Worm (Caenorhabditis elegans) whole organism, L2 larva: ENCODE measurements around the gene Y32B12C.1.

Experiments
- F13H6.1 ChIP-seq: sonication (generic microtip); optimal IDR thresholded peaks from 2 replicates; lab custom pipeline; 2016; ENCODE audit warnings: missing genetic modification characterization, missing compliant biosample characterization
- R02D3.7 ChIP-seq: fragments of 150-350 bp; optimal IDR thresholded peaks from 2 replicates; lab custom pipeline; 2014; ENCODE audit warnings: missing biosample characterization, missing genetic modification characterization
- Y55F3AM.14 ChIP-seq: fragments of 200-800 bp; sonication (Bioruptor generic); optimal IDR thresholded peaks from 2 replicates; lab custom pipeline; 2018; ENCODE audit warnings: mild to moderate bottlenecking, missing genetic modification characterization, missing compliant biosample characterization
- ZK546.5 ChIP-seq: sonication (generic microtip); optimal IDR thresholded peaks from 2 replicates; lab custom pipeline; 2017; ENCODE audit warnings: missing biosample characterization, missing genetic modification characterization
- alr-1 ChIP-seq: fragments of 150-350 bp; optimal IDR thresholded peaks from 2 replicates; lab custom pipeline; 2014; ENCODE audit warnings: missing biosample characterization, missing genetic modification characterization
- aly-2 ChIP-seq: fragments of 150-350 bp; optimal IDR thresholded peaks from 2 replicates; lab custom pipeline; 2014; ENCODE audit warnings: missing biosample characterization, missing genetic modification characterization
- ama-1 ChIP-seq: fragments of 150-350 bp; optimal IDR thresholded peaks from 2 replicates; lab custom pipeline; 2018; ENCODE audit warnings: inconsistent platforms
- blmp-1 ChIP-seq: sonication (generic microtip); optimal IDR thresholded peaks from 2 replicates; lab custom pipeline; 2017; ENCODE audit warnings: missing genetic modification characterization, mild to moderate bottlenecking, missing compliant biosample characterization, antibody characterized with exemption, moderate library complexity; ENCODE audit not compliant: insufficient read depth
- ceh-16 ChIP-seq: fragments of 150-350 bp; optimal IDR thresholded peaks from 2 replicates; lab custom pipeline; 2014; ENCODE audit warnings: missing biosample characterization, missing genetic modification characterization
- ceh-82 ChIP-seq: fragments of 150-350 bp; optimal IDR thresholded peaks from 2 replicates; lab custom pipeline; 2014; ENCODE audit warnings: missing biosample characterization, missing genetic modification characterization
- crh-2 ChIP-seq: sonication (generic microtip); optimal IDR thresholded peaks from 2 replicates; lab custom pipeline; 2017; ENCODE audit warnings: missing biosample characterization, missing genetic modification characterization
- dmd-4 ChIP-seq: sonication (generic microtip); optimal IDR thresholded peaks from 2 replicates; lab custom pipeline; 2017; ENCODE audit warnings: missing biosample characterization, missing genetic modification characterization
- egl-27 ChIP-seq: sonication (generic microtip); optimal IDR thresholded peaks from 3 replicates; lab custom pipeline; 2017; ENCODE audit warnings: missing biosample characterization, missing genetic modification reagents, missing genetic modification characterization
- elt-1 ChIP-seq: fragments of 150-350 bp; optimal IDR thresholded peaks from 2 replicates; lab custom pipeline; 2014; ENCODE audit warnings: missing biosample characterization, missing genetic modification characterization
- fos-1 ChIP-seq: fragments of 150-350 bp; optimal IDR thresholded peaks from 2 replicates; lab custom pipeline; 2014; ENCODE audit warnings: missing biosample characterization, missing genetic modification characterization
- gmeb-1 ChIP-seq: fragments of 150-350 bp; optimal IDR thresholded peaks from 2 replicates; lab custom pipeline; 2014; ENCODE audit warnings: missing biosample characterization, missing genetic modification characterization
- lin-11 ChIP-seq: fragments of 150-350 bp; sonication (generic microtip); optimal IDR thresholded peaks from 2 replicates; lab custom pipeline; 2014; ENCODE audit warnings: missing biosample characterization, missing genetic modification characterization, inconsistent platforms, mixed read lengths
- lin-13 ChIP-seq: fragments of 150-350 bp; optimal IDR thresholded peaks from 2 replicates; lab custom pipeline; 2014; ENCODE audit warnings: missing biosample characterization, missing genetic modification reagents, missing genetic modification characterization
- lin-39 ChIP-seq: fragments of 150-350 bp; optimal IDR thresholded peaks from 2 replicates; lab custom pipeline; 2014; ENCODE audit warnings: missing biosample characterization, missing genetic modification reagents, missing genetic modification characterization
- lsy-2 ChIP-seq, 2 experiments: fragments of 150-350 bp in 1 of 2; sonication (generic microtip) in 1 of 2; optimal IDR thresholded peaks; 2 replicates each; lab custom pipeline; 2014 to 2017; ENCODE audit warnings: missing biosample characterization in 2 of 2, missing genetic modification characterization in 2 of 2
- mab-5 ChIP-seq: fragments of 150-350 bp; optimal IDR thresholded peaks from 2 replicates; lab custom pipeline; 2014; ENCODE audit warnings: missing biosample characterization, missing genetic modification characterization
- nhr-11 ChIP-seq: fragments of 150-350 bp; optimal IDR thresholded peaks from 2 replicates; lab custom pipeline; 2014; ENCODE audit warnings: missing biosample characterization, missing genetic modification characterization
- nhr-12 ChIP-seq: fragments of 150-350 bp; optimal IDR thresholded peaks from 2 replicates; lab custom pipeline; 2014; ENCODE audit warnings: missing biosample characterization, missing genetic modification characterization
- nhr-129 ChIP-seq: fragments of 150-350 bp; optimal IDR thresholded peaks from 2 replicates; lab custom pipeline; 2014; ENCODE audit warnings: missing biosample characterization, missing genetic modification characterization
- nhr-21 ChIP-seq: fragments of 150-350 bp; optimal IDR thresholded peaks from 2 replicates; lab custom pipeline; 2014; ENCODE audit warnings: missing biosample characterization, missing genetic modification characterization
- nhr-237 ChIP-seq: fragments of 150-350 bp; optimal IDR thresholded peaks from 2 replicates; lab custom pipeline; 2014; ENCODE audit warnings: missing biosample characterization, missing genetic modification characterization
- sma-3 ChIP-seq: sonication (generic microtip); optimal IDR thresholded peaks from 2 replicates; lab custom pipeline; 2016; ENCODE audit warnings: missing genetic modification reagents, missing genetic modification characterization, missing compliant biosample characterization
- sma-9 ChIP-seq, 2 experiments: fragments of 150-350 bp in 1 of 2; sonication (generic microtip) in 1 of 2; optimal IDR thresholded peaks; 2 replicates each; lab custom pipeline; 2014 to 2016; ENCODE audit warnings: missing genetic modification characterization in 2 of 2, mild to moderate bottlenecking in 1 of 2, missing biosample characterization in 1 of 2, missing compliant biosample characterization in 1 of 2, missing genetic modification reagents in 1 of 2, moderate library complexity in 1 of 2
- snpc-4 ChIP-seq: fragments of 150-350 bp; optimal IDR thresholded peaks from 2 replicates; lab custom pipeline; 2014; ENCODE audit warnings: missing biosample characterization, missing genetic modification characterization
- unc-39 ChIP-seq: fragments of 150-350 bp; optimal IDR thresholded peaks from 2 replicates; lab custom pipeline; 2014; ENCODE audit warnings: missing biosample characterization, missing genetic modification characterization
- unc-62 ChIP-seq: fragments of 150-350 bp; optimal IDR thresholded peaks from 2 replicates; lab custom pipeline; 2014; ENCODE audit warnings: missing biosample characterization, missing genetic modification reagents, missing genetic modification characterization
- zag-1 ChIP-seq: fragments of 150-350 bp; optimal IDR thresholded peaks from 2 replicates; lab custom pipeline; 2014; ENCODE audit warnings: missing biosample characterization, missing genetic modification characterization
- ztf-1 ChIP-seq: fragments of 200-800 bp; sonication (Bioruptor generic); conservative IDR thresholded peaks from 2 replicates; pipeline ENCODE4 v1.3.6; 2022; ENCODE audit warnings: missing genetic modification characterization, missing compliant biosample characterization
- ztf-4 ChIP-seq: fragments of 150-350 bp; optimal IDR thresholded peaks from 2 replicates; lab custom pipeline; 2014; ENCODE audit warnings: missing biosample characterization, missing genetic modification characterization

Y32B12C.1 gene

ce11 chrV:16580424-16580823 lies 26.0 kb upstream of the Y32B12C.1 start, which contains the start of gene nhr-271:
TSS of gene nhr-271 (minus strand) at chrV:16580524.
- TF ChIP-seq lsy-2 (tag; optimal IDR thresholded peaks at IDR 0.05; lab: Kevin White, UChicago) (no peak), elt-1 (tag; lab: Kevin White, UChicago) (no peak), R02D3.7 (tag; lab: Kevin White, UChicago) (no peak)

ce11 chrV:16581061-16581460 lies 25.4 kb upstream of the Y32B12C.1 start:
- TF ChIP-seq sma-9 (GFP tag; optimal IDR thresholded peaks at IDR 0.05; lab: Kevin White, UChicago), result no peak
- no peak for TF ChIP-seq sma-9 (tag; optimal IDR thresholded peaks at IDR 0.05; lab: Kevin White, UChicago)
- TF ChIP-seq R02D3.7 (tag; lab: Kevin White, UChicago), result no peak
- no peak for TF ChIP-seq F13H6.1 (tag; lab: Kevin White, UChicago)
- no peak for TF ChIP-seq ztf-1 (GFP tag; lab: Robert Waterston, UW)
- no peak for TF ChIP-seq lin-39 (tag; lab: Kevin White, UChicago)
- no peak for TF ChIP-seq unc-62 (GFP tag; lab: Kevin White, UChicago)
- TF ChIP-seq ceh-16 (tag; lab: Kevin White, UChicago), result no peak
- no peak for TF ChIP-seq lin-13
- no peak for TF ChIP-seq nhr-129
- no peak for TF ChIP-seq zag-1 (tag; lab: Kevin White, UChicago)
- no peak for TF ChIP-seq gmeb-1 (tag; lab: Kevin White, UChicago)
- TF ChIP-seq Y55F3AM.14 (GFP tag; lab: Kevin White, UChicago), result no peak
- no peak for TF ChIP-seq nhr-21 (tag; lab: Kevin White, UChicago)
- no peak for TF ChIP-seq fos-1 (tag; lab: Kevin White, UChicago)
- no peak for TF ChIP-seq dmd-4 (tag; lab: Kevin White, UChicago)
- no peak for TF ChIP-seq nhr-237 (tag; lab: Kevin White, UChicago)
- TF ChIP-seq snpc-4 (tag; lab: Kevin White, UChicago), result no peak
- no peak for TF ChIP-seq lsy-2 (tag; optimal IDR thresholded peaks at IDR 0.05; lab: Kevin White, UChicago)

ce11 chrV:16582973-16583372 lies 23.4 kb upstream of the Y32B12C.1 start, which contains the start of gene str-150:
TSS of gene str-150 (plus strand) at chrV:16583273.
- TF ChIP-seq alr-1 (tag; lab: Kevin White, UChicago), result no peak
- no peak for TF ChIP-seq nhr-237 (tag; lab: Kevin White, UChicago)
- TF ChIP-seq R02D3.7 (tag; lab: Kevin White, UChicago), result no peak
- no peak for TF ChIP-seq unc-39
- TF ChIP-seq dmd-4 (tag; lab: Kevin White, UChicago), result no peak

- TF ChIP-seq lin-13 (no peak), nhr-21 (tag; lab: Kevin White, UChicago) (no peak), aly-2 (tag; lab: Kevin White, UChicago) (no peak), fos-1 (tag; lab: Kevin White, UChicago) (no peak), alr-1 (tag; lab: Kevin White, UChicago) (no peak), lin-39 (tag; lab: Kevin White, UChicago) (no peak), ztf-4 (tag; lab: Kevin White, UChicago) (no peak), lin-11 (tag; lab: Kevin White, UChicago) (no peak), zag-1 (tag; lab: Kevin White, UChicago) (no peak), ztf-1 (GFP tag; lab: Robert Waterston, UW) (no peak), egl-27 (tag; lab: Kevin White, UChicago) (no peak), gmeb-1 (tag; lab: Kevin White, UChicago) (no peak), crh-2 (no peak), nhr-12 (no peak), Y55F3AM.14 (GFP tag; lab: Kevin White, UChicago) (no peak), nhr-11 (tag; lab: Kevin White, UChicago) (no peak), blmp-1 (tag; lab: Kevin White, UChicago) (no peak), ZK546.5 (tag; lab: Kevin White, UChicago) (no peak), R02D3.7 (tag; lab: Kevin White, UChicago) (no peak)
Observed at ce11 chrV:16588428-16588827, 18.0 kb upstream of the Y32B12C.1 start, which contains the start of gene srw-73. TSS of gene srw-73 (minus strand) at chrV:16588528.

- TF ChIP-seq ama-1 (lab: Kevin White, UChicago) (no peak), nhr-237 (tag; lab: Kevin White, UChicago) (no peak), fos-1 (tag; lab: Kevin White, UChicago) (no peak), lin-11 (tag; lab: Kevin White, UChicago) (no peak), Y55F3AM.14 (GFP tag; lab: Kevin White, UChicago) (no peak), ZK546.5 (tag; lab: Kevin White, UChicago) (no peak), mab-5 (tag; lab: Kevin White, UChicago) (no peak), lin-39 (tag; lab: Kevin White, UChicago) (no peak), sma-3 (no peak), nhr-21 (tag; lab: Kevin White, UChicago) (no peak), nhr-129 (no peak), ceh-82 (tag; lab: Kevin White, UChicago) (no peak)
Observed at ce11 chrV:16589488-16589887, 16.9 kb upstream of the Y32B12C.1 start.
